Fruit fly (Drosophila melanogaster): ENCODE measurements around the gene Spt6.

dm6 chrX:6267187-6267711, 348 bp upstream of the Spt6 start, which contains the start of gene schlank:
- TF ChIP-seq Snoo (tag; optimal IDR thresholded peaks at IDR 0.05), result peak; percentile 7
- no peak for TF ChIP-seq gl (tag; optimal IDR thresholded peaks at IDR 0.05)

Data from whole organism, pupa.